Worm (Caenorhabditis elegans) whole organism, late embryonic: Measurements from ENCODE around the gene fubl-3.

Source experiments
- F13H6.1 ChIP-seq: sonication (generic microtip); optimal IDR thresholded peaks from 2 replicates; lab custom pipeline; 2016; ENCODE audit warnings: missing genetic modification characterization, missing compliant biosample characterization
- K02D7.2 ChIP-seq: sonication (generic microtip); optimal IDR thresholded peaks from 2 replicates; lab custom pipeline; 2017; ENCODE audit warnings: mild to moderate bottlenecking, missing genetic modification characterization, missing compliant biosample characterization
- K09A11.1 ChIP-seq: sonication (generic microtip); optimal IDR thresholded peaks from 2 replicates; lab custom pipeline; 2017; ENCODE audit warnings: antibody characterized with exemption, mild to moderate bottlenecking, missing genetic modification characterization, missing compliant biosample characterization; ENCODE audit not compliant: insufficient read depth
- T23F11.4 ChIP-seq: fragments of 200-800 bp; sonication (Bioruptor generic); optimal IDR thresholded peaks from 2 replicates; lab custom pipeline; 2018; ENCODE audit warnings: mild to moderate bottlenecking, missing genetic modification characterization, missing compliant biosample characterization
- Y22D7AL.16 ChIP-seq: sonication (generic microtip); optimal IDR thresholded peaks from 2 replicates; lab custom pipeline; 2016; ENCODE audit warnings: missing genetic modification characterization, missing compliant biosample characterization
- ama-1 ChIP-seq: fragments of 150-350 bp; optimal IDR thresholded peaks from 2 replicates; lab custom pipeline; 2014
- ceh-14 ChIP-seq: sonication (generic microtip); optimal IDR thresholded peaks from 2 replicates; lab custom pipeline; 2016; ENCODE audit warnings: missing genotype, missing genetic modification characterization, missing compliant biosample characterization
- ceh-18 ChIP-seq: sonication (generic microtip); optimal IDR thresholded peaks from 2 replicates; lab custom pipeline; 2016; ENCODE audit warnings: missing genetic modification characterization, missing compliant biosample characterization
- ceh-19 ChIP-seq: fragments of 200-800 bp; sonication (Bioruptor generic); optimal IDR thresholded peaks from 2 replicates; lab custom pipeline; 2018; ENCODE audit warnings: mild to moderate bottlenecking, missing genetic modification characterization, missing compliant biosample characterization
- ceh-2 ChIP-seq: sonication (generic microtip); optimal IDR thresholded peaks from 2 replicates; lab custom pipeline; 2016; ENCODE audit warnings: missing genotype, missing genetic modification characterization, missing compliant biosample characterization
- ceh-31 ChIP-seq: sonication (generic microtip); optimal IDR thresholded peaks from 2 replicates; lab custom pipeline; 2016; ENCODE audit warnings: missing genetic modification characterization, missing compliant biosample characterization
- ceh-34 ChIP-seq: sonication (generic microtip); optimal IDR thresholded peaks from 2 replicates; lab custom pipeline; 2016; ENCODE audit warnings: mild to moderate bottlenecking, missing genetic modification characterization, missing compliant biosample characterization
- ceh-48 ChIP-seq: sonication (generic microtip); optimal IDR thresholded peaks from 2 replicates; lab custom pipeline; 2016; ENCODE audit warnings: missing genetic modification characterization, inconsistent platforms, missing compliant biosample characterization
- ceh-9 ChIP-seq: sonication (generic microtip); optimal IDR thresholded peaks from 2 replicates; lab custom pipeline; 2016; ENCODE audit warnings: mild to moderate bottlenecking, missing genetic modification characterization, inconsistent platforms, missing compliant biosample characterization
- dmd-4 ChIP-seq: sonication (generic microtip); optimal IDR thresholded peaks from 2 replicates; lab custom pipeline; 2016; ENCODE audit warnings: borderline replicate concordance, missing genetic modification characterization, missing compliant biosample characterization
- dve-1 ChIP-seq: sonication (generic microtip); optimal IDR thresholded peaks from 2 replicates; lab custom pipeline; 2017; ENCODE audit warnings: antibody characterized with exemption, mild to moderate bottlenecking, missing genetic modification characterization, missing compliant biosample characterization
- fax-1 ChIP-seq: sonication (generic microtip); optimal IDR thresholded peaks from 2 replicates; lab custom pipeline; 2016; ENCODE audit warnings: missing genotype, missing genetic modification characterization, missing compliant biosample characterization
- hlh-13 ChIP-seq: fragments of 200-800 bp; sonication (Bioruptor generic); optimal IDR thresholded peaks from 2 replicates; lab custom pipeline; 2018; ENCODE audit warnings: mild to moderate bottlenecking, missing genetic modification characterization, missing compliant biosample characterization
- hlh-15 ChIP-seq: sonication (generic microtip); optimal IDR thresholded peaks from 2 replicates; lab custom pipeline; 2016; ENCODE audit warnings: missing genetic modification characterization, missing compliant biosample characterization
- hlh-6 ChIP-seq: sonication (generic microtip); optimal IDR thresholded peaks from 2 replicates; lab custom pipeline; 2016; ENCODE audit warnings: missing genotype, missing genetic modification characterization, missing compliant biosample characterization
- madf-2 ChIP-seq: sonication (generic microtip); optimal IDR thresholded peaks from 2 replicates; lab custom pipeline; 2017; ENCODE audit warnings: missing genetic modification characterization, missing compliant biosample characterization
- nfya-1 ChIP-seq: sonication (generic microtip); optimal IDR thresholded peaks from 2 replicates; lab custom pipeline; 2017; ENCODE audit warnings: missing genetic modification characterization, mild to moderate bottlenecking, missing compliant biosample characterization, antibody characterized with exemption, moderate library complexity
- nhr-11 ChIP-seq: fragments of 150-350 bp; optimal IDR thresholded peaks from 2 replicates; lab custom pipeline; 2014; ENCODE audit warnings: missing biosample characterization, missing genetic modification characterization
- npax-4 ChIP-seq: sonication (generic microtip); optimal IDR thresholded peaks from 2 replicates; lab custom pipeline; 2016; ENCODE audit warnings: missing genetic modification characterization, missing compliant biosample characterization
- pat-9 ChIP-seq: fragments of 200-800 bp; sonication (Bioruptor generic); optimal IDR thresholded peaks from 2 replicates; lab custom pipeline; 2018; ENCODE audit warnings: mild to moderate bottlenecking, missing genetic modification characterization, moderate library complexity, missing compliant biosample characterization
- pax-1 ChIP-seq: fragments of 150-350 bp; optimal IDR thresholded peaks from 2 replicates; lab custom pipeline; 2014; ENCODE audit warnings: missing biosample characterization, missing genetic modification characterization
- pha-2 ChIP-seq: sonication (generic microtip); optimal IDR thresholded peaks from 2 replicates; lab custom pipeline; 2017; ENCODE audit warnings: mild to moderate bottlenecking, missing genetic modification characterization, missing compliant biosample characterization
- pros-1 ChIP-seq: fragments of 150-350 bp; optimal IDR thresholded peaks from 2 replicates; lab custom pipeline; 2014; ENCODE audit warnings: missing biosample characterization, missing genetic modification reagents, missing genetic modification characterization
- tbx-2 ChIP-seq: sonication (generic microtip); optimal IDR thresholded peaks from 2 replicates; lab custom pipeline; 2016; ENCODE audit warnings: missing genetic modification characterization, missing compliant biosample characterization
- tbx-7 ChIP-seq: sonication (generic microtip); optimal IDR thresholded peaks from 2 replicates; lab custom pipeline; 2016; ENCODE audit warnings: missing genotype, missing genetic modification characterization, missing compliant biosample characterization
- ttx-3 ChIP-seq: sonication (generic microtip); optimal IDR thresholded peaks from 2 replicates; lab custom pipeline; 2016; ENCODE audit warnings: missing genetic modification reagents, missing genetic modification characterization, missing compliant biosample characterization
- unc-3 ChIP-seq, 2 experiments: fragments of 200-800 bp in 1 of 2; sonication (Bioruptor generic) in 1 of 2; sonication (generic microtip) in 1 of 2; conservative IDR thresholded peaks in 1 of 2; optimal IDR thresholded peaks in 1 of 2; 2 replicates each; pipeline versions ENCODE4 v1.3.6 to Lab custom; 2016 to 2022; ENCODE audit warnings: missing compliant biosample characterization in 2 of 2, missing genetic modification characterization in 2 of 2, missing genetic modification reagents in 1 of 2
- unc-42 ChIP-seq: sonication (generic microtip); optimal IDR thresholded peaks from 2 replicates; lab custom pipeline; 2016; ENCODE audit warnings: missing genotype, missing genetic modification characterization, missing compliant biosample characterization
- ztf-16 ChIP-seq: sonication (generic microtip); optimal IDR thresholded peaks from 2 replicates; lab custom pipeline; 2017; ENCODE audit warnings: missing genetic modification characterization, missing compliant biosample characterization

fubl-3 gene

DNA sequence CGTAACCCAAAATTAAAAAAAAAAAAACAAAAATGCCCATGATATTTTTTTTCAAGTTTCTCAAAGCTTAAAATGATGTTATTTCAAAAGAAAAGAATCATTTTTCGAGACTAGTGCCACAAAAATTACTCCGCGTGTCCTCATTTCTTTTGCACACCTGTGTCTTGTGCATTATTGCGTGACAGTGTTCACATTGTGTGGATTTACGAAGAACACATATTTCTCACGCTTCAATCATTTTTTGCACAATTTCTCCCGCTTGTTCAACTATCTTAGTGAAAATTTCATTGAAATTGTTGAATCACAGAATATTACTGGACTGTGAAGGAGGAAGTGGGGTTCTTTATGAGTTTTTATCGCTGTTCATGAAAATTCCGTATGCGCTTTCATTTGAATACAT, 25.4 kb upstream of the fubl-3 start:
- no peak for TF ChIP-seq K02D7.2
- no peak for TF ChIP-seq pros-1 (tag; lab: Kevin White, UChicago)
- no peak for TF ChIP-seq F13H6.1 (tag; lab: Kevin White, UChicago)
- no peak for TF ChIP-seq ceh-2 (tag; lab: Kevin White, UChicago)
- no peak for TF ChIP-seq hlh-6 (tag; lab: Kevin White, UChicago)
- TF ChIP-seq K09A11.1 (tag; lab: Kevin White, UChicago), result no peak
- no peak for TF ChIP-seq ceh-31 (tag; lab: Kevin White, UChicago)
- TF ChIP-seq fax-1 (tag; lab: Kevin White, UChicago), result no peak
- TF ChIP-seq ttx-3 (tag; lab: Kevin White, UChicago), result no peak
- TF ChIP-seq ztf-16 (tag; lab: Kevin White, UChicago), result no peak
- TF ChIP-seq unc-3 (GFP tag; conservative IDR thresholded peaks at IDR 0.05; lab: Robert Waterston, UW), result no peak
- no peak for TF ChIP-seq unc-3 (tag; optimal IDR thresholded peaks at IDR 0.05; lab: Kevin White, UChicago)
- no peak for TF ChIP-seq ceh-19 (GFP tag; lab: Kevin White, UChicago)
- no peak for TF ChIP-seq ceh-14 (tag; lab: Kevin White, UChicago)
- TF ChIP-seq pat-9 (tag; lab: Kevin White, UChicago), result no peak
- TF ChIP-seq nhr-11 (tag; lab: Kevin White, UChicago), result no peak
- TF ChIP-seq ceh-18 (tag; lab: Kevin White, UChicago), result no peak
- TF ChIP-seq pax-1 (tag; lab: Kevin White, UChicago), result no peak

- TF ChIP-seq ama-1 (lab: Kevin White, UChicago), result no peak
Measured at ce11 chrX:17412642-17413041, 21.6 kb upstream of the fubl-3 start.

DNA sequence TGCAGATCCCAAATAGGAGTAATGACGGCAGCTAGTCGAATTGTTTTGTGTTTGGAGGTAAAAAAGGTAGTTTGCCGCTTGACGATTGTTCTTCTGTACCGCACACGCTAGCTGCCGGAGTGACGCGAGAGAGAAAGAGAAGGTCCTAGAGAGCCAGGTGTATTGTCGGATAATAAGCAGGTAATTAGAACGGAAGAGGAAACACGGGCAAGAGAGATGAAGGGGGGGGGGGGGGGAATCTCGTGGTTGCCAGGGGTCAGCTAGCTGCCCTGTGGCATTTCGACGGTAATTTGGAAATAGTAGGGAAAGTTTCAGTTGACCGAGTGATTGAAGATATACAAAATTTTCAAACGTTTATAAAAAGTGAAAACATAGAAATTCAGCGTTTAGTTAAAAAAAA, 20.4 kb upstream of the fubl-3 start, which contains the start of gene crb-1:
Gene crb-1, minus strand, starts transcription at position 147 of the 400 bp plus-strand sequence.
- TF ChIP-seq ceh-9, result no peak

ce11 chrX:17417505-17418004, 16.7 kb upstream of the fubl-3 start:
- TF ChIP-seq ceh-48 (tag; lab: Kevin White, UChicago) (no peak), tbx-7 (tag; lab: Kevin White, UChicago) (no peak), pha-2 (no peak), ceh-2 (tag; lab: Kevin White, UChicago) (no peak), unc-42 (tag; lab: Kevin White, UChicago) (no peak), ceh-19 (GFP tag; lab: Kevin White, UChicago) (no peak)
- TF ChIP-seq, all 69 proteins: peak for 0

ce11 chrX:17419813-17420584, 14.2 kb upstream of the fubl-3 start:
- TF ChIP-seq npax-4 (no peak), hlh-13 (GFP tag; lab: Kevin White, UChicago) (no peak), T23F11.4 (no peak), ceh-34 (tag; lab: Kevin White, UChicago) (no peak), dve-1 (tag; lab: Kevin White, UChicago) (no peak), pros-1 (tag; lab: Kevin White, UChicago) (no peak), Y22D7AL.16 (tag; lab: Kevin White, UChicago) (no peak), hlh-15 (tag; lab: Kevin White, UChicago) (no peak), tbx-2 (no peak), pat-9 (tag; lab: Kevin White, UChicago) (no peak), ztf-16 (tag; lab: Kevin White, UChicago) (no peak), dmd-4 (tag; lab: Kevin White, UChicago) (no peak), madf-2 (no peak), unc-42 (tag; lab: Kevin White, UChicago) (no peak), nfya-1 (no peak)
- TF ChIP-seq, all 69 proteins: peak for 0
